Worm (Caenorhabditis elegans): ENCODE results near the gene Y116A8C.465.

DNA sequence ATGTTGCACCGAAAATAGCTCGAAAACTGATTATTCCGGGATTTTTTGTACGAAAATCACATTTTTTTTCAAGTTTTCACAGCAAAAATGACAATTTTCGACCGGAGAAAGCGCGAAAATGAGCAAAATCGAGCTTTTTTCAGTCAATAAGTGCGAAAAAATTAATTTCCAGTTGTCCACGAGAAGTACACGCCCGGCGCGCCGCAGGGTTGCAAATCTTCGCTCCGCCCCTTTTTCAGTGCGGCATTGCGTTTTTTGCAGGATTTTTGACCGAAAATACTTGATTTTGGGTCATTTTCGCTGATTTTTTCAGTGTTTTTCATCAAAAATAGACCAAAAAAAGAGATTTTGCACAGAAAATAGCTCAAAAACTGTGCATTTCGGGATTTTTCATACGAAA is 19.3 kb downstream of the Y116A8C.465 start:
- TF ChIP-seq nhr-25 (tag; optimal IDR thresholded peaks at IDR 0.05; ENCODE audit: borderline replicate concordance, insufficient read depth) (no peak), nhr-237 (tag; optimal IDR thresholded peaks at IDR 0.05) (no peak), F37D6.2 (tag; optimal IDR thresholded peaks at IDR 0.05) (no peak), snpc-4 (tag; optimal IDR thresholded peaks at IDR 0.05) (no peak), nhr-11 (tag; optimal IDR thresholded peaks at IDR 0.05) (no peak), jun-1 (tag; optimal IDR thresholded peaks at IDR 0.05) (no peak), daf-19 (GFP tag; conservative IDR thresholded peaks at IDR 0.05) (no peak), unc-130 (GFP tag; optimal IDR thresholded peaks at IDR 0.05) (no peak)
